Worm (Caenorhabditis elegans): ENCODE results near the gene pkc-3.

The pkc-3 gene

ce11 chrII:5389831-5390323 lies 10.1 kb downstream of the pkc-3 start, which contains the start of gene ndx-6:
TSS of gene ndx-6 (minus strand) at chrII:5389881.
- TF ChIP-seq ceh-39 (tag; optimal IDR thresholded peaks at IDR 0.05) (no peak), nhr-28 (tag; optimal IDR thresholded peaks at IDR 0.05) (no peak), lin-13 (tag; optimal IDR thresholded peaks at IDR 0.05) (peak; percentile 75), elt-1 (tag; optimal IDR thresholded peaks at IDR 0.05; ENCODE audit: borderline replicate concordance, insufficient read depth) (no peak), zip-8 (tag; optimal IDR thresholded peaks at IDR 0.05) (peak; percentile 19), nhr-76 (tag; optimal IDR thresholded peaks at IDR 0.05) (no peak), M03D4.4 (tag; optimal IDR thresholded peaks at IDR 0.05) (peak; percentile 46), unc-62 (GFP tag; optimal IDR thresholded peaks at IDR 0.05) (peak; percentile 7), elt-3 (tag; optimal IDR thresholded peaks at IDR 0.05) (no peak), unc-120 (tag; optimal IDR thresholded peaks at IDR 0.05; ENCODE audit: poor library complexity, severe bottlenecking) (peak; percentile 50), lin-32 (GFP tag; optimal IDR thresholded peaks at IDR 0.05) (no peak), mab-5 (tag; optimal IDR thresholded peaks at IDR 0.05) (no peak), mls-2 (tag; optimal IDR thresholded peaks at IDR 0.05) (peak; percentile 61), snpc-4 (tag; optimal IDR thresholded peaks at IDR 0.05) (no peak), drap-1 (GFP tag; optimal IDR thresholded peaks at IDR 0.05) (peak; percentile 25), bed-3 (GFP tag; optimal IDR thresholded peaks at IDR 0.05) (no peak), pha-4 (tag; optimal IDR thresholded peaks at IDR 0.05) (peak; percentile 82), mep-1 (tag; optimal IDR thresholded peaks at IDR 0.05) (peak; percentile 92), nhr-12 (tag; optimal IDR thresholded peaks at IDR 0.05) (no peak), lsy-2 (tag; optimal IDR thresholded peaks at IDR 0.05) (peak; percentile 78), unc-39 (tag; optimal IDR thresholded peaks at IDR 0.05) (no peak), tbx-8 (GFP tag; optimal IDR thresholded peaks at IDR 0.05) (no peak), sptf-1 (tag; optimal IDR thresholded peaks at IDR 0.05) (peak; percentile 71), flh-1 (GFP tag; optimal IDR thresholded peaks at IDR 0.05) (no peak), blmp-1 (tag; optimal IDR thresholded peaks at IDR 0.05) (no peak), nhr-237 (tag; optimal IDR thresholded peaks at IDR 0.05) (peak; percentile 74), ham-2 (GFP tag; optimal IDR thresholded peaks at IDR 0.05) (no peak), sem-2 (GFP tag; optimal IDR thresholded peaks at IDR 0.05) (no peak), ceh-83 (GFP tag; optimal IDR thresholded peaks at IDR 0.05) (peak; percentile 2), cnd-1 (tag; optimal IDR thresholded peaks at IDR 0.05) (no peak), hlh-1 (tag; optimal IDR thresholded peaks at IDR 0.05) (peak; percentile 25), nhr-2 (tag; optimal IDR thresholded peaks at IDR 0.05) (no peak), ces-1 (GFP tag; optimal IDR thresholded peaks at IDR 0.05) (peak; percentile 34), ztf-11 (tag; optimal IDR thresholded peaks at IDR 0.05) (no peak), ceh-43 (GFP tag; optimal IDR thresholded peaks at IDR 0.05) (no peak)

DNA sequence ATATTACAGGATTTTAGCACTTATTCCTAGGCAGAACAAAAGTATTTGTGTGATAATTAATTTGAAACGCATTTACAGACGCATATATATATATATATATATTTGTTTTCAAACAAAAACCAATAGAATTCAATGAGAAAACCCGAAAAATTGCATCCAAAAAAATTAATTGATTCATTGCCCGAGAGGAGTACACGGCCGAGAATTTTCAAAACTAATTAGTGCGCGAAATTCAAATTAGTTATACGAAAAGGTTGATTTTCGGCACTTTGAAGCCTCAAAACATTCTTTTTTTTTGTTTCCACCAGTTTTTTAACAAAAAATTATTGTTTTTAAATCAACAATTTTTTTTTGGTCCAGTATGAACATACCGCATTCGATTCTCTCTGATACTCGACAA lies 11.6 kb downstream of the pkc-3 start:
- TF ChIP-seq bed-3 (GFP tag; optimal IDR thresholded peaks at IDR 0.05), result no peak
- TF ChIP-seq lin-13 (tag; optimal IDR thresholded peaks at IDR 0.05), result no peak
- TF ChIP-seq ceh-43 (GFP tag; optimal IDR thresholded peaks at IDR 0.05), result no peak
- TF ChIP-seq elt-1 (tag; optimal IDR thresholded peaks at IDR 0.05; ENCODE audit: borderline replicate concordance, insufficient read depth), result no peak
- no peak for TF ChIP-seq nhr-76 (tag; optimal IDR thresholded peaks at IDR 0.05)
- no peak for TF ChIP-seq unc-62 (GFP tag; optimal IDR thresholded peaks at IDR 0.05)
- no peak for TF ChIP-seq ztf-11 (tag; optimal IDR thresholded peaks at IDR 0.05)
- TF ChIP-seq cnd-1 (tag; optimal IDR thresholded peaks at IDR 0.05), result no peak
- no peak for TF ChIP-seq nhr-237 (tag; optimal IDR thresholded peaks at IDR 0.05)
- TF ChIP-seq nhr-28 (tag; optimal IDR thresholded peaks at IDR 0.05), result no peak
- no peak for TF ChIP-seq sptf-1 (tag; optimal IDR thresholded peaks at IDR 0.05)
- no peak for TF ChIP-seq M03D4.4 (tag; optimal IDR thresholded peaks at IDR 0.05)
- no peak for TF ChIP-seq lin-32 (GFP tag; optimal IDR thresholded peaks at IDR 0.05)

- TF ChIP-seq bed-3 (GFP tag; optimal IDR thresholded peaks at IDR 0.05) (no peak), drap-1 (GFP tag; optimal IDR thresholded peaks at IDR 0.05) (no peak), ceh-39 (tag; optimal IDR thresholded peaks at IDR 0.05) (no peak), snpc-4 (tag; optimal IDR thresholded peaks at IDR 0.05) (no peak), mls-2 (tag; optimal IDR thresholded peaks at IDR 0.05) (no peak), ceh-43 (GFP tag; optimal IDR thresholded peaks at IDR 0.05) (no peak), lin-13 (tag; optimal IDR thresholded peaks at IDR 0.05) (no peak), nhr-76 (tag; optimal IDR thresholded peaks at IDR 0.05) (no peak), tbx-8 (GFP tag; optimal IDR thresholded peaks at IDR 0.05) (no peak), lin-32 (GFP tag; optimal IDR thresholded peaks at IDR 0.05) (no peak)
Observed at ce11 chrII:5393090-5393489, 13.3 kb downstream of the pkc-3 start, which contains the start of gene brap-2. TSS of gene brap-2 (minus strand) at chrII:5393190.
